Fruit fly (Drosophila melanogaster): Measurements from ENCODE around the gene CG7573.

The CG7573 gene

DNA sequence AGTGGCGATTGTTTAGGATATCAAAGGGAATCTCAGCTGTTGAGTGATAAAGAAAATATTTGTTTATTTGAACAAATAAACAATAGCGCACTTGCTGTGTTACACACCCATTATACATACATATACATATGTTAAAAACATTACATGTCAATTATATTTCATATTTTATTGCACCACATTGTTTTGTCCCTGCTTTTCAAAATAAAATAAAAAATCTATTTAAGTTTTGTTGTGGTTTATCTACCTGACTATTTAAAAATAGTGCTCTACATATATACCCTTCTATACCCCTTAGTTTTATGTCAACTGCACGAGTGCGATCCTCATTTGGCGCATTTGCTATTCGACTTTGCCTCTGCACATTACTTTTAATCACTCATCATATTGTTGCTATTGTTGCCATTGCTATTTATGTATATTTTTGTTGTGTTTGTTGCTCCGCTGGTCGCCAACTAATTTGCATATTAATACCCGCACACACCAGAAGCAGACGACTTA lies 38.4 kb downstream of the CG7573 start (continued):
- TF ChIP-seq bowl (GFP tag; IDR thresholded peaks at IDR 0.05), result peak; percentile 60; the same call in 1 of the 2 replicates
- peak; percentile 68 to 86 for TF ChIP-seq Pdp1 (GFP tag; optimal IDR thresholded peaks at IDR 0.05)
- TF ChIP-seq CG6254 (GFP tag; optimal IDR thresholded peaks at IDR 0.05), result peak; percentile 67
- TF ChIP-seq CG8281 (tag; optimal IDR thresholded peaks at IDR 0.05), result peak; percentile 82
- TF ChIP-seq zfh1 (GFP tag; IDR thresholded peaks at IDR 0.05), result peak; percentile 90
- TF ChIP-seq CG6689 (GFP tag; IDR thresholded peaks at IDR 0.05), result peak; percentile 93
- peak; percentile 96 for TF ChIP-seq phol (tag; optimal IDR thresholded peaks at IDR 0.05)
- TF ChIP-seq Adf1 (GFP tag; IDR thresholded peaks at IDR 0.05), result peak; percentile 45; the same call in 1 of the 2 replicates
- TF ChIP-seq wek (GFP tag; optimal IDR thresholded peaks at IDR 0.05), result no peak
- peak; percentile 89 for TF ChIP-seq CG11560 (tag; IDR thresholded peaks at IDR 0.05)
- peak; percentile 54 for TF ChIP-seq CG4328 (GFP tag; optimal IDR thresholded peaks at IDR 0.05)
- TF ChIP-seq CG9932 (GFP tag; IDR thresholded peaks at IDR 0.05), result peak; percentile 89
- TF ChIP-seq CG7786 (GFP tag; optimal IDR thresholded peaks at IDR 0.05), result peak; percentile 83
- no peak for TF ChIP-seq zf30C (GFP tag; optimal IDR thresholded peaks at IDR 0.05)
- TF ChIP-seq gsb (GFP tag; IDR thresholded peaks at IDR 0.05), result peak; percentile 79
- peak; percentile 72 for TF ChIP-seq CG8765 (GFP tag; IDR thresholded peaks at IDR 0.05)
- peak; percentile 51 for TF ChIP-seq CG6765 (GFP tag; optimal IDR thresholded peaks at IDR 0.05)
- TF ChIP-seq CG10321 (GFP tag; IDR thresholded peaks at IDR 0.05), result peak; percentile 47; the same call in 1 of the 2 replicates
- no peak for TF ChIP-seq Dref (GFP tag; IDR thresholded peaks at IDR 0.05)
- TF ChIP-seq CG14965 (GFP tag; optimal IDR thresholded peaks at IDR 0.05; ENCODE audit: borderline replicate concordance), result no peak
- TF ChIP-seq Drgx (GFP tag; IDR thresholded peaks at IDR 0.05), result peak; percentile 94
- TF ChIP-seq CG17802 (tag; optimal IDR thresholded peaks at IDR 0.05), result peak; percentile 56
- TF ChIP-seq CG12236 (GFP tag; optimal IDR thresholded peaks at IDR 0.05), result peak; percentile 55
- no peak for TF ChIP-seq Lpt (GFP tag; optimal IDR thresholded peaks at IDR 0.05)
- TF ChIP-seq CG4707 (GFP tag; optimal IDR thresholded peaks at IDR 0.05), result peak; percentile 34
- peak; percentile 89 for TF ChIP-seq ro (GFP tag; IDR thresholded peaks at IDR 0.05)
- TF ChIP-seq CG12219 (GFP tag; optimal IDR thresholded peaks at IDR 0.05), result peak; percentile 85
- peak; percentile 71; the same call in 3 of the 4 replicates for TF ChIP-seq Gug (GFP tag; IDR thresholded peaks at IDR 0.05)
- peak; percentile 45 for TF ChIP-seq Sry-δ (GFP tag; optimal IDR thresholded peaks at IDR 0.05)
- TF ChIP-seq Ravus (GFP tag; IDR thresholded peaks at IDR 0.05), result peak; percentile 83
- no peak for TF ChIP-seq Hey (tag; optimal IDR thresholded peaks at IDR 0.05)
- TF ChIP-seq vnd (GFP tag; IDR thresholded peaks at IDR 0.05; ENCODE audit: partially characterized antibody), result no peak
- TF ChIP-seq CG13424 (tag; optimal IDR thresholded peaks at IDR 0.05), result peak; percentile 91
- peak; percentile 84 for TF ChIP-seq CG3407 (GFP tag; optimal IDR thresholded peaks at IDR 0.05)
- no peak for TF ChIP-seq HLH4C (GFP tag; IDR thresholded peaks at IDR 0.05; ENCODE audit: partially characterized antibody)
- TF ChIP-seq Mad (GFP tag; optimal IDR thresholded peaks at IDR 0.05), result peak; percentile 75
- peak; percentile 72 for TF ChIP-seq CG12104 (GFP tag; optimal IDR thresholded peaks at IDR 0.05)
- TF ChIP-seq Dfd (GFP tag; optimal IDR thresholded peaks at IDR 0.05), result no peak
- no peak for TF ChIP-seq ato (GFP tag; IDR thresholded peaks at IDR 0.05; ENCODE audit: partially characterized antibody)
- peak; percentile 78 for TF ChIP-seq CG12744 (GFP tag; optimal IDR thresholded peaks at IDR 0.05)
- TF ChIP-seq MBD-R2 (GFP tag; IDR thresholded peaks at IDR 0.05), result peak; percentile 50; the same call in 1 of the 2 replicates
- peak; percentile 72 for TF ChIP-seq twi (tag; optimal IDR thresholded peaks at IDR 0.05)
- peak; percentile 91 for TF ChIP-seq Abd-B (GFP tag; optimal IDR thresholded peaks at IDR 0.05)
- peak; percentile 59; the same call in 1 of the 2 replicates for TF ChIP-seq Poxn (GFP tag; IDR thresholded peaks at IDR 0.05)
- no peak for TF ChIP-seq ash1 (GFP tag; optimal IDR thresholded peaks at IDR 0.05)
- peak; percentile 53 for TF ChIP-seq Bdp1 (GFP tag; optimal IDR thresholded peaks at IDR 0.05)
- TF ChIP-seq PHDP (tag; optimal IDR thresholded peaks at IDR 0.05), result peak; percentile 91
- peak; percentile 83 for TF ChIP-seq ase (GFP tag; IDR thresholded peaks at IDR 0.05)
- TF ChIP-seq slou (GFP tag; optimal IDR thresholded peaks at IDR 0.05), result peak; percentile 91
- TF ChIP-seq jigr1 (GFP tag; IDR thresholded peaks at IDR 0.05), result peak; percentile 97
- peak; percentile 94 for TF ChIP-seq fd96Cb (tag; optimal IDR thresholded peaks at IDR 0.05)

All from whole organism, embryonic.